Fruit fly (Drosophila melanogaster): ENCODE data around the gene Tsp66E.

Tsp66E gene

DNA sequence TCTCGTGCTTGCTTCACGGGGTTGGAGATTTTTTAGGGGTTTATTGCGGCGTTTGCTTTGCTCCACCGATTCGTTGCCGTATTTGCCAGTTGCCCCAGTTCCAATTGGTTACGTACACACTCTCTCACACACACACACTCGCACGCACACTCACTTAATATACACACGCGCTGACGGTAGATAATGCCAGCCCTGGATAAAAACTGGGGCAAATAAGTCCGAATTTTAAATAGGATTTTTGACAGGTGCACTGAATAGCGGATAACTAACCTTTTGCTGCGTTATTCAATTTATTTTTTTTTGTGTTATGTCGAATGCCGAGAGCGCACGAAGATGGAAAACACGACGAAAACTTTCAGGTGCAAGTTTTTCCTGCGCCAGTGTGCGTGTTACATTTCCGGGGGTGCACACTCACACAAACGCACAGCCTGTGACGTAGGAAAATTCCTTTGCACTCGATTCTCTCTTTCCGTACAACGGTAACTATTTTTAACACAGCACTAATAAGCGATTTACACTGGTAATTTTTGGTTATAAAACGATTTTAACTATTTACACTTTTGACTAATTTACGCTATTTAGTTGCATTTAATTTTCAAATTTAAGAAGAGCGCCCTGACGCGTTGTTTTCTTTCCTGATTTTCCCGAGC, 40.4 kb downstream of the Tsp66E start:
- no peak for TF ChIP-seq pan (optimal IDR thresholded peaks at IDR 0.05)
- no peak for TF ChIP-seq CG8478 (optimal IDR thresholded peaks at IDR 0.05)
- TF ChIP-seq EcR (GFP tag; optimal IDR thresholded peaks at IDR 0.05): no peak
- TF ChIP-seq psq (optimal IDR thresholded peaks at IDR 0.05): no peak
- no peak for TF ChIP-seq Dll (optimal IDR thresholded peaks at IDR 0.05)
- no peak for TF ChIP-seq usp (GFP tag; optimal IDR thresholded peaks at IDR 0.05)

DNA sequence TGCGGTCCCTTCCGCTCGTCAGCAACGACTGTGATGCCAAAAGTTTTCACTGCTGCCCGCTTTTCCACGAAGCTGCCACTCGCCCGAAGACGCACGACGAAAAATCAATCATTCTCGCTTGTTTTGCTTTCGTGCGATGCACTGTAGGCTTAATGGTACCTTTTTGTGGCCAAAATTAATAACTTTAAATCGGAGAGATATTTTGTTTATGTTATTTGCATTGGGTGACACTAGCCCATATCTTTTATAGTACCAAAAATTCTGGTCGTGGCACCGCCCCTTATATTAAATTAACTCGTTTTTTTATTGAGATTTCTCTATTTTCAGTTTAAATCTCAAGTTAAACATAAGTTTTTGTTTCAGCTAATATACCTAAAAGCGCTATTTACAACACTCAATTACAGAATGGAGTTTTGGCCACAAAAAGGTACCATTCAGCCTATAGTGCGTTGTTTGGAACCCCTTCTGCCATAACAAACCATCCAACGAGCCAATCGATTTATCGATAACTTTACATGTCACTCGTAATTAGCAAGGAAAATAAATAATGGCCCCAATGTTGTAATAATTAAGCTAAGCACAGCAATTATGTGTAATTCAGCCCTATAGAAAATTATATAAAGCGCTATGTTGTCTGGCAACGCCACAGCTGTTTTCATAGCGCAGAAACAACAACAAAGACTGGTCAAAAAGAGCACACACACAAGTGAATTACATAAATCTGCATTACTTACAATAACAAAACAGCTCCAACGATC, 41.1 kb downstream of the Tsp66E start:
- TF ChIP-seq pan (optimal IDR thresholded peaks at IDR 0.05) (peak; percentile 15), psq (optimal IDR thresholded peaks at IDR 0.05) (no peak)

DNA sequence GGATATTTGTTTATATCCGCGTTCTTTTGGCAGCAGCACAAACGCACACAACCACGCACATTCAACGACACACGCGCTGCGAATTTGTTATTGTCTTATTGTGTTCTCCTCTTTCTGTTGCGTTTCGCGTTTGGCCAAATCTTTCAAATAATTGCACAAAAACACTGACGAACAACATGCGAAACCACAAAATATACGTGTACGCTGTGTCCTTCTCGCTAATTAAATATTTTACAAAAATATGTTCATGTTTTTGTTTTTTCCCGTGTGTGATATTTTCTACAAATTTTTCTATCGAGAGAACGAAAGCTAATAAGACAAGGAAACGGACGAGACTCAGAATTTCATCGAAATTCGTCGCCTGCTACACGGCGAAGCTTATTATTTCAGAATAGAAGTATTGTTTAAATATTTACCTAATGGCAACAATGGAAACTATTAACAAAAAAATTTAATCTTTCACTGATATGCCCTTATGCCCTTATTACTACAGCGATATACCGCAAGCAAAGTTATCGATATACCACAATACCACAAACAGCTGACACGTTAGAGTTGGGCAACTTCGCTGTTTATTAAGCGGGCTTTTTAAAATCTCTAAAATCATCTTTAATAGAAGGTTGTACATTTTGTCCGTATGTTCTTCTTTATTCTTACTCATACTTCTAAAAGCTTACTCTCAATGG, 41.8 kb downstream of the Tsp66E start, which contains the start of the genes CG43783 and orb2:
TSS of gene CG43783 (minus strand) at position 311 of the 686 bp plus-strand sequence.
TSS of gene orb2 (minus strand) at position 502 of the 686 bp plus-strand sequence.
- TF ChIP-seq Dll (optimal IDR thresholded peaks at IDR 0.05) (no peak), pan (optimal IDR thresholded peaks at IDR 0.05) (no peak), EcR (GFP tag; optimal IDR thresholded peaks at IDR 0.05) (no peak), psq (optimal IDR thresholded peaks at IDR 0.05) (no peak), CG8478 (optimal IDR thresholded peaks at IDR 0.05) (no peak), usp (GFP tag; optimal IDR thresholded peaks at IDR 0.05) (no peak)

DNA sequence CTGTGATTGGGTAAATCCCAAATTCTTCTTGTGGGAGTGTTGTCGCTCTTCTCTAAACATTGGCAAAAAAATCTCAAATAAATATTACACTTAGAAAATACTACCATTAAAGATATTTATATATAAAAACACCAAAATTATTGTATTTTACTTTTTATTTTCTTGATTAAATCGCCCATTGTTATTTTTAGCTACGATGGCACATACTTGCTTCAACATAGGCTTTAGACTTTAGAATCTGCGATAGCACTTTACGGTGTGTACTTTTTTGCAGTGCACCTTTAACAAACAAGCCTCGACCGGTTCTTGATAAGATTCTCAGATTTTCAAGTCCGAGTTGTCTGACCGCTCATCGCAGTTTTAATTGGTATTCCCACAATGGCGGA, 42.3 kb downstream of the Tsp66E start, which contains the start of gene GNBP3:
TSS of gene GNBP3 (plus strand) at position 374 of the 386 bp plus-strand sequence.
- no peak for TF ChIP-seq CG8478 (optimal IDR thresholded peaks at IDR 0.05)
- TF ChIP-seq psq (optimal IDR thresholded peaks at IDR 0.05): no peak
- TF ChIP-seq pan (optimal IDR thresholded peaks at IDR 0.05): no peak
- no peak for TF ChIP-seq Dll (optimal IDR thresholded peaks at IDR 0.05)
- TF ChIP-seq usp (GFP tag; optimal IDR thresholded peaks at IDR 0.05): no peak

DNA sequence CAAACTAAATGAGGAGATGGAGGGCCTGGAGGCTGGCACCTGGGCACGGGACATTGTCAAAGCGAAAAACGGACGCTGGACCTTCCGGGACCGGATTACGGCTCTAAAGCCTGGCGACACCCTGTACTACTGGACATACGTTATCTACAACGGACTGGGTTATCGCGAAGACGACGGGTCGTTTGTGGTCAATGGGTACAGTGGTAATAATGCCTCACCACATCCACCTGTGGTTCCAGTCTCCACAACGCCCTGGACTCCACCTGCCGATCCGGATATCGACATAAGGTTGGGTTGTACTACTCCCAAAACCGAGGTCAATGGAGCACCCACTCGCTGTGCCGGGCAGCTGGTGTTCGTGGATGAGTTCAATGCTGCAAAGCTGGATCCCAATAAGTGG, 42.9 kb downstream of the Tsp66E start:
- TF ChIP-seq pan (optimal IDR thresholded peaks at IDR 0.05) (no peak), Dll (optimal IDR thresholded peaks at IDR 0.05) (peak; percentile 38), EcR (GFP tag; optimal IDR thresholded peaks at IDR 0.05) (no peak)

DNA sequence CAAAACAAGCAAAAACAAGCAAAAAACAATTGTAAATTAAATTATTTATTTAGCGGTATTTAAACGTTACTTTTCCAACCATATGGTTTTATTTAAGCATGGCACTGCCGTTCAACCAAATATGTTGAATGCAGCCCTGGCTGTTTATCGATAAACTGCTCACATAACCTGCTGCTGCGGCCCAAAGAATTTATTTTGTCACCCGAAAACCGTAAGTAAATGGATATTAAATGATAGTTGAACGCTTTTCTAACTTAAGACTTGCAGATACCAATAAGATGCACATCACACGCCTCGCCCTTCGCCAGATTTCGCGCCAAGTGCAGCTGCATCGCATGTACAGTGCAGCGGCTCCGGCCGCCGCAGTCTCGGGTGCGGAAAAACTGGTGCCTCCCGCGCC, 44.4 kb downstream of the Tsp66E start, which contains the start of gene mRpL12:
TSS of gene mRpL12 (plus strand) at position 123 of the 400 bp plus-strand sequence.
- TF ChIP-seq EcR (GFP tag; optimal IDR thresholded peaks at IDR 0.05) (no peak), CG8478 (optimal IDR thresholded peaks at IDR 0.05) (no peak), Dll (optimal IDR thresholded peaks at IDR 0.05) (no peak), usp (GFP tag; optimal IDR thresholded peaks at IDR 0.05) (no peak), psq (optimal IDR thresholded peaks at IDR 0.05) (no peak), pan (optimal IDR thresholded peaks at IDR 0.05) (no peak)

DNA sequence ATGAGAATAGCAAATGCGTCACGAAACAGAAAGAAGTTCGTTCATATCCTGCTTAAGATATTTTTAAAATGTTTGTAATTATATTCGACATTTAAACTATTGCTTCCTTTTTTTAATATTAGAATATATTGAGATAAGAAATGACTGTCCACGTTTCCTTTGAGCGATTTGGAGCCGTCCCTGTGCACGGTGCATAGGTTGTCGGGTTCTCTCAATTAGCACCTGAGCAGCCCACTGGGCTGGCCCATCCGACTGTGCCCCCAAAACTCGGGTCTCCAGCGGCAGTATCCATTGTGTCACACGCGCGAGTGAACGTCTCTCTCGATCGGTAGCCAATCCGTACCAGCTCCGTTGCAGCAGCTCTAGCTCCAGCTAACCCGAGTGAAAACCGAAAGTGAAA, 46.3 kb downstream of the Tsp66E start, which contains the start of gene CG13313:
TSS of gene CG13313 (plus strand) at position 301 of the 400 bp plus-strand sequence.
- TF ChIP-seq psq (optimal IDR thresholded peaks at IDR 0.05): no peak
- TF ChIP-seq CG8478 (optimal IDR thresholded peaks at IDR 0.05): no peak
- TF ChIP-seq Dll (optimal IDR thresholded peaks at IDR 0.05): no peak
- TF ChIP-seq EcR (GFP tag; optimal IDR thresholded peaks at IDR 0.05): no peak
- TF ChIP-seq usp (GFP tag; optimal IDR thresholded peaks at IDR 0.05): no peak
- no peak for TF ChIP-seq pan (optimal IDR thresholded peaks at IDR 0.05)

DNA sequence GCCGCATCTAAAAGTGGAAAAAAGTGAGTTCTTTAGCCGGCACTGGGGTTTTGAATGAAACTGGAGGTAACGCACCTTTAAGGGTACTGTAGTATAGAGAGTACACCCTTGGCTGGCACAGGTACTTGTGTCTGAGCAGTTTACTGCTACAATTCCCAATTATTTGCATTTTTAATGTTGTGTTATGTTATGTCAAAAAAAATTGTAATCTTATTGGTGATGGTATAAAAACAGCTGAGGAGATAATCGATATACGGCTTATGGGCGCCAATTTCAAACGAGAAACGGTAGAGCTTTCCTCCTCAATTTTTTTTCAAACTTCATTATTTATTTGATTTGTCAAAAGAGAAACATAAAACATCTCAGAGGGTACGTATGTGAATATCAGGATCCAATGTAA, 52.2 kb downstream of the Tsp66E start, which contains the start of gene ValRS-m:
TSS of gene ValRS-m (minus strand) at position 312 of the 400 bp plus-strand sequence.
- TF ChIP-seq Dll (optimal IDR thresholded peaks at IDR 0.05) (no peak), CG8478 (optimal IDR thresholded peaks at IDR 0.05) (no peak), EcR (GFP tag; optimal IDR thresholded peaks at IDR 0.05) (no peak), usp (GFP tag; optimal IDR thresholded peaks at IDR 0.05) (no peak), psq (optimal IDR thresholded peaks at IDR 0.05) (no peak), pan (optimal IDR thresholded peaks at IDR 0.05) (no peak)

DNA sequence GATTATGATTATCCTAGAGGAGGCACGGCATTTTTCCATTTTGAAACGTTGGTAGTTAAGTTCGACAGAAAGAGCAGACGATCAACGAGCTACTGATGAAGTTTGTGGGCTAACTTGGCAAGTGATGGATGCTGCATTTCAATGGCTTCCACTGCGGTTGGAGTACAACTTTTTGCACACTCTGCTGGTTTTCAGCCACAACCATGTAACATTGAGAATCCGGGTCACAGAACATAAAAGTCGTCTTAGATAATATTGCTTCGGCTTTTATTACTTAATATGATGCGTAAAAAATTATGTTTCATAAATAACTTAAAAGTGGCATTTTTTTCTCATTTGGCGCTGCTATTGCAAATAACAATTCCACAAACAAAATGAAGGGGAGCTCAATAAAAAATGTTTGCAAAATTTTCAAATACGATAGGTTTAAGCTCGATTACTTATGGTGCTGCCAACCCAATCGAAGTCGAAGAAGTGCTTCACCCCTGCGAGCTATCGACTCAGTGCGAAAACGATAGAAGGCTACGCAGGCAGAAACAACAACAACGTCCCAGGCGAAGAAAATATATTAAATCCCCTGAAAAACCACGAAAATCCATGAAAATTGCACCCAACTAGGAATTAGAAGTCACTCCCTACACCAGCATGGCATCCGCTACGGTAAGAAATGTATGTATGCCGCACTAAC, 54.2 kb downstream of the Tsp66E start, which contains the start of the genes CG5653 and CG5021:
TSS of gene CG5653 (minus strand) at position 51 of the 688 bp plus-strand sequence.
TSS of gene CG5021 (plus strand) at position 506 of the 688 bp plus-strand sequence.
- no peak for TF ChIP-seq EcR (GFP tag; optimal IDR thresholded peaks at IDR 0.05)
- TF ChIP-seq Dll (optimal IDR thresholded peaks at IDR 0.05): no peak
- TF ChIP-seq pan (optimal IDR thresholded peaks at IDR 0.05): no peak
- TF ChIP-seq psq (optimal IDR thresholded peaks at IDR 0.05): no peak
- no peak for TF ChIP-seq usp (GFP tag; optimal IDR thresholded peaks at IDR 0.05)
- TF ChIP-seq CG8478 (optimal IDR thresholded peaks at IDR 0.05): no peak

DNA sequence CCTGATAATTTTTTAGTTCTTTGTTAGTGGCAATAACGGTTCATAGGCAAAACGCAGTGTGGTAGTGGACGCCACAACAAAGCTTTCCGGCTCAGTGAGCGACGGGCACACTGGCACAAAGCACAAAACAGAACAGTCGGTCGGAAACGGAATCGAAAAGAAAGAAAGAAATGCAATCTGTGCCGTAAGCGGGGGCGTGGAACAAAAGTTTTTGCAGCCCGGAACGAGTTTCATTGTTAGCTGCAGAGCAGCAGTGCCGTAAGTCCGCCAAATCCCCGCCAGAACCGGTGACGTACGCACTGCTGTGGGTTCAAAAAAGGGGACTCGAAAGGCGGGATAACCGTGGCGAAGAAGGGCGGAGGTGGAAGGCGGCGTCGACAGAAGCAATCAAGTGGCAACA, 56.1 kb downstream of the Tsp66E start, which contains the start of gene CG5026:
TSS of gene CG5026 (plus strand) at position 92 of the 400 bp plus-strand sequence.
- TF ChIP-seq Dll (optimal IDR thresholded peaks at IDR 0.05) (no peak), psq (optimal IDR thresholded peaks at IDR 0.05) (no peak), EcR (GFP tag; optimal IDR thresholded peaks at IDR 0.05) (no peak), usp (GFP tag; optimal IDR thresholded peaks at IDR 0.05) (no peak)
